Worm (Caenorhabditis elegans) whole organism, young adult: ENCODE results near the gene F10G7.9.

ENCODE experiments used
- B0035.1 ChIP-seq: sonication (generic microtip); optimal IDR thresholded peaks from 2 replicates; lab custom pipeline; 2016; ENCODE audit warnings: missing genetic modification characterization, mild to moderate bottlenecking, missing compliant biosample characterization, missing genotype, missing genetic modification reagents
- B0336.3 ChIP-seq: fragments of 200-800 bp; sonication (Bioruptor generic); IDR thresholded peaks from 2 replicates; pipeline ENCODE4 v1.3.6; 2022; ENCODE audit warnings: missing genetic modification characterization, missing compliant biosample characterization
- F39B2.1 ChIP-seq: fragments of 200-800 bp; sonication (Bioruptor generic); IDR thresholded peaks from 2 replicates; pipeline ENCODE4 v1.3.6; 2022; ENCODE audit warnings: missing genetic modification reagents, missing genetic modification characterization, missing compliant biosample characterization
- F55B11.4 ChIP-seq: sonication (generic microtip); optimal IDR thresholded peaks from 2 replicates; lab custom pipeline; 2016; ENCODE audit warnings: missing compliant biosample characterization, missing genetic modification characterization, borderline replicate concordance; ENCODE audit not compliant: insufficient read depth
- ceh-79 ChIP-seq: sonication (generic microtip); optimal IDR thresholded peaks from 2 replicates; lab custom pipeline; 2017; ENCODE audit warnings: mild to moderate bottlenecking, missing genetic modification characterization, missing compliant biosample characterization
- die-1 ChIP-seq: sonication (generic microtip); optimal IDR thresholded peaks from 2 replicates; lab custom pipeline; 2016; ENCODE audit warnings: missing genotype, mild to moderate bottlenecking, missing genetic modification characterization, missing compliant biosample characterization
- dox-1 ChIP-seq: fragments of 200-800 bp; sonication (Bioruptor generic); IDR thresholded peaks from 2 replicates; pipeline ENCODE4 v1.3.6; 2022; ENCODE audit warnings: missing genetic modification reagents, missing genetic modification characterization, missing compliant biosample characterization
- egl-44 ChIP-seq: fragments of 200-800 bp; sonication (Bioruptor generic); IDR thresholded peaks from 2 replicates; pipeline ENCODE4 v1.3.6; 2022; ENCODE audit warnings: missing genetic modification reagents, missing genetic modification characterization, missing compliant biosample characterization
- hlh-12 ChIP-seq: sonication (generic microtip); optimal IDR thresholded peaks from 2 replicates; lab custom pipeline; 2016; ENCODE audit warnings: missing genetic modification characterization, missing compliant biosample characterization
- hmg-20 ChIP-seq: fragments of 200-800 bp; sonication (Bioruptor generic); IDR thresholded peaks from 2 replicates; pipeline ENCODE4 v1.3.6; 2022; ENCODE audit warnings: missing genetic modification reagents, missing genetic modification characterization, missing compliant biosample characterization
- hrde-1 ChIP-seq: sonication (generic microtip); optimal IDR thresholded peaks from 2 replicates; lab custom pipeline; 2016; ENCODE audit warnings: missing genetic modification characterization, mild to moderate bottlenecking, missing compliant biosample characterization, moderate library complexity, missing genotype, missing genetic modification reagents, borderline replicate concordance
- lin-26 ChIP-seq: fragments of 200-800 bp; sonication (Bioruptor generic); IDR thresholded peaks from 2 replicates; pipeline ENCODE4 v1.3.6; 2022; ENCODE audit warnings: missing genetic modification reagents, missing genetic modification characterization, missing compliant biosample characterization
- lin-40 ChIP-seq: sonication (generic microtip); optimal IDR thresholded peaks from 2 replicates; lab custom pipeline; 2016; ENCODE audit warnings: missing genetic modification characterization, mild to moderate bottlenecking, missing compliant biosample characterization, missing genotype, missing genetic modification reagents
- nhr-179 ChIP-seq: sonication (generic microtip); optimal IDR thresholded peaks from 2 replicates; lab custom pipeline; 2016; ENCODE audit warnings: mild to moderate bottlenecking, missing genetic modification characterization, missing compliant biosample characterization
- pha-4 ChIP-seq: fragments of 150-350 bp; sonication (generic microtip); optimal IDR thresholded peaks from 2 replicates; lab custom pipeline; 2014; ENCODE audit warnings: missing biosample characterization, missing genetic modification reagents, missing genetic modification characterization
- repo-1 ChIP-seq: sonication (generic microtip); optimal IDR thresholded peaks from 2 replicates; lab custom pipeline; 2017; ENCODE audit warnings: mild to moderate bottlenecking, missing genetic modification characterization, missing compliant biosample characterization
- snpc-4 ChIP-seq, 5 experiments: fragments of 150-350 bp in 1 of 5; sonication (generic microtip) in 4 of 5; optimal IDR thresholded peaks; 2 replicates each; lab custom pipeline; 2014 to 2018; ENCODE audit warnings: missing genetic modification characterization in 5 of 5, missing biosample characterization in 3 of 5, antibody characterized with exemption in 2 of 5, mild to moderate bottlenecking in 2 of 5, missing compliant biosample characterization in 2 of 5, missing genotype in 2 of 5, moderate library complexity in 2 of 5, missing genetic modification reagents in 1 of 5
- tbp1 ChIP-seq: fragments of 200-800 bp; sonication (Bioruptor generic); optimal IDR thresholded peaks from 2 replicates; lab custom pipeline; 2018; ENCODE audit warnings: mild to moderate bottlenecking, missing genetic modification characterization, missing compliant biosample characterization
- unc-130 ChIP-seq: sonication (generic microtip); optimal IDR thresholded peaks from 2 replicates; lab custom pipeline; 2016; ENCODE audit warnings: missing genetic modification reagents, missing genetic modification characterization, missing compliant biosample characterization
- xnd-1 ChIP-seq: sonication (generic microtip); optimal IDR thresholded peaks from 2 replicates; lab custom pipeline; 2016; ENCODE audit warnings: missing genotype, missing genetic modification reagents, missing genetic modification characterization, missing compliant biosample characterization
- ztf-3 ChIP-seq: fragments of 200-800 bp; sonication (Bioruptor generic); optimal IDR thresholded peaks from 2 replicates; lab custom pipeline; 2018; ENCODE audit warnings: mild to moderate bottlenecking, missing genetic modification characterization, missing compliant biosample characterization

Gene F10G7.9

ce11 chrII:4658245-4658644 lies 48.0 kb downstream of the F10G7.9 start:
- TF ChIP-seq xnd-1 (tag; lab: Kevin White, UChicago) (no peak), die-1 (tag; lab: Kevin White, UChicago) (no peak), B0035.1 (tag; lab: Kevin White, UChicago) (no peak), tbp1 (GFP tag; lab: Kevin White, UChicago) (no peak), ztf-3 (GFP tag; lab: Kevin White, UChicago) (no peak), pha-4 (tag; lab: Kevin White, UChicago) (no peak), lin-26 (GFP tag; lab: Robert Waterston, UW) (no peak), lin-40 (no peak), snpc-4 (GFP tag; optimal IDR thresholded peaks at IDR 0.05; lab: Kevin White, UChicago) (no peak), snpc-4 (tag; optimal IDR thresholded peaks at IDR 0.05; lab: Kevin White, UChicago) (no peak), B0336.3 (GFP tag; lab: Robert Waterston, UW) (no peak)

ce11 chrII:4657370-4657769 lies 48.9 kb downstream of the F10G7.9 start:
- TF ChIP-seq hlh-12: no peak
- TF ChIP-seq dox-1 (GFP tag; lab: Robert Waterston, UW): no peak
- no peak for TF ChIP-seq ceh-79 (tag; lab: Kevin White, UChicago)
- no peak for TF ChIP-seq F55B11.4 (tag; lab: Kevin White, UChicago)
- no peak for TF ChIP-seq repo-1
- TF ChIP-seq hmg-20 (GFP tag; lab: Robert Waterston, UW): no peak

ce11 chrII:4655834-4656233 lies 50.5 kb downstream of the F10G7.9 start, which contains the start of gene fut-6:
fut-6 (minus strand) TSS chrII:4655934.
- TF ChIP-seq hrde-1 (no peak), lin-26 (GFP tag; lab: Robert Waterston, UW) (no peak), nhr-179 (tag; lab: Kevin White, UChicago) (no peak), F39B2.1 (GFP tag; lab: Robert Waterston, UW) (no peak), egl-44 (no peak), unc-130 (GFP tag; lab: Kevin White, UChicago) (no peak)
